Worm (Caenorhabditis elegans) whole organism, L1 larva: Measurements from ENCODE around the gene EEED8.15.

Experiments
- C04F5.9 ChIP-seq: sonication (generic microtip); optimal IDR thresholded peaks from 2 replicates; lab custom pipeline; 2016; ENCODE audit warnings: missing genetic modification characterization, missing compliant biosample characterization
- F16B12.6 ChIP-seq: fragments of 150-350 bp; optimal IDR thresholded peaks from 2 replicates; lab custom pipeline; 2014; ENCODE audit warnings: missing biosample characterization, missing genetic modification characterization
- Y116A8C.19 ChIP-seq: sonication (generic microtip); optimal IDR thresholded peaks from 2 replicates; lab custom pipeline; 2016; ENCODE audit warnings: missing compliant biosample characterization, missing genetic modification characterization, borderline replicate concordance
- ceh-63 ChIP-seq: fragments of 200-800 bp; sonication (Bioruptor generic); optimal IDR thresholded peaks from 2 replicates; lab custom pipeline; 2018; ENCODE audit warnings: mild to moderate bottlenecking, missing genetic modification characterization, missing compliant biosample characterization
- ceh-8 ChIP-seq: fragments of 200-800 bp; sonication (Bioruptor generic); optimal IDR thresholded peaks from 2 replicates; lab custom pipeline; 2018; ENCODE audit warnings: mild to moderate bottlenecking, missing genetic modification characterization, moderate library complexity, missing compliant biosample characterization
- ceh-88 ChIP-seq: fragments of 200-800 bp; sonication (Bioruptor generic); IDR thresholded peaks from 2 replicates; pipeline ENCODE4 v1.3.6; 2022; ENCODE audit warnings: missing genetic modification characterization, missing compliant biosample characterization
- ceh-90 ChIP-seq: sonication (generic microtip); optimal IDR thresholded peaks from 2 replicates; lab custom pipeline; 2016; ENCODE audit warnings: missing genetic modification characterization, missing compliant biosample characterization
- ces-1 ChIP-seq: fragments of 150-350 bp; optimal IDR thresholded peaks from 2 replicates; lab custom pipeline; 2014; ENCODE audit warnings: missing biosample characterization, missing genetic modification reagents, missing genetic modification characterization
- dpl-1 ChIP-seq, 3 experiments: fragments of 150-350 bp in 2 of 3; sonication (generic microtip) in 1 of 3; optimal IDR thresholded peaks; 2 replicates each; lab custom pipeline; 2014 to 2017; ENCODE audit warnings: missing biosample characterization in 3 of 3, missing genetic modification characterization in 3 of 3, missing genetic modification reagents in 3 of 3
- dsc-1 ChIP-seq: sonication (generic microtip); optimal IDR thresholded peaks from 2 replicates; lab custom pipeline; 2016; ENCODE audit warnings: mild to moderate bottlenecking, missing genetic modification characterization, missing compliant biosample characterization
- efl-1 ChIP-seq, 4 experiments: fragments of 150-350 bp; optimal IDR thresholded peaks in 3 of 4; peaks in 1 of 4; 1 replicate in 1 of 4; 2 replicates in 3 of 4; lab custom pipeline; 2014; ENCODE audit warnings: missing biosample characterization in 2 of 4, missing genetic modification characterization in 2 of 4, missing genetic modification reagents in 2 of 4
- efl-3 ChIP-seq: fragments of 200-800 bp; sonication (Bioruptor generic); optimal IDR thresholded peaks from 2 replicates; lab custom pipeline; 2018; ENCODE audit warnings: mild to moderate bottlenecking, missing genetic modification characterization, missing compliant biosample characterization
- elt-2 ChIP-seq: sonication (generic microtip); optimal IDR thresholded peaks from 2 replicates; lab custom pipeline; 2016; ENCODE audit warnings: missing genetic modification characterization, mild to moderate bottlenecking, inconsistent platforms, missing compliant biosample characterization, missing genetic modification reagents
- elt-3 ChIP-seq, 6 experiments: fragments of 150-350 bp in 1 of 6; sonication (generic microtip); optimal IDR thresholded peaks; 2 replicates each; lab custom pipeline; 2017 to 2018; ENCODE audit warnings: missing biosample characterization in 6 of 6, missing genetic modification characterization in 6 of 6, inconsistent platforms in 1 of 6
- ets-5 ChIP-seq: fragments of 200-800 bp; sonication (Bioruptor generic); IDR thresholded peaks from 2 replicates; pipeline ENCODE4 v1.3.6; 2022; ENCODE audit warnings: missing genetic modification characterization, missing compliant biosample characterization
- fkh-8 ChIP-seq: sonication (generic microtip); optimal IDR thresholded peaks from 2 replicates; lab custom pipeline; 2016; ENCODE audit warnings: mild to moderate bottlenecking, missing genetic modification characterization, missing compliant biosample characterization
- grh-1 ChIP-seq: fragments of 200-800 bp; sonication (Bioruptor generic); IDR thresholded peaks from 2 replicates; pipeline ENCODE4 v1.3.6; 2022; ENCODE audit warnings: missing genetic modification reagents, missing genetic modification characterization, missing compliant biosample characterization
- hlh-17 ChIP-seq: fragments of 200-800 bp; sonication (Bioruptor generic); optimal IDR thresholded peaks from 2 replicates; lab custom pipeline; 2018; ENCODE audit warnings: missing genetic modification characterization, mild to moderate bottlenecking, missing compliant biosample characterization, moderate library complexity, borderline replicate concordance
- isw-1 ChIP-seq: fragments of 200-800 bp; sonication (Bioruptor generic); IDR thresholded peaks from 2 replicates; pipeline ENCODE4 v1.3.6; 2022; ENCODE audit warnings: missing genetic modification characterization, missing compliant biosample characterization
- jun-1 ChIP-seq: fragments of 150-350 bp; optimal IDR thresholded peaks from 2 replicates; lab custom pipeline; 2014; ENCODE audit warnings: missing biosample characterization, missing genetic modification reagents, missing genetic modification characterization
- lin-14 ChIP-seq: fragments of 200-800 bp; sonication (Bioruptor generic); optimal IDR thresholded peaks from 2 replicates; lab custom pipeline; 2018; ENCODE audit warnings: mild to moderate bottlenecking, missing genetic modification characterization, moderate library complexity, missing compliant biosample characterization
- lin-15B ChIP-seq: fragments of 150-350 bp; sonication (generic microtip); optimal IDR thresholded peaks from 3 replicates; lab custom pipeline; 2014; ENCODE audit warnings: missing biosample characterization, missing genetic modification characterization
- lin-39 ChIP-seq: fragments of 150-350 bp; optimal IDR thresholded peaks from 2 replicates; lab custom pipeline; 2014; ENCODE audit warnings: missing biosample characterization, missing genetic modification reagents, missing genetic modification characterization
- lsy-2 ChIP-seq, 2 experiments: fragments of 150-350 bp; optimal IDR thresholded peaks; 2 replicates each; lab custom pipeline; 2014; ENCODE audit warnings: missing biosample characterization in 2 of 2, missing genetic modification characterization in 2 of 2
- mab-9 ChIP-seq: fragments of 200-800 bp; sonication (Bioruptor generic); IDR thresholded peaks from 2 replicates; pipeline ENCODE4 v1.3.6; 2022; ENCODE audit warnings: missing genetic modification reagents, missing genetic modification characterization, missing compliant biosample characterization
- mef-2 ChIP-seq: fragments of 150-350 bp; optimal IDR thresholded peaks from 2 replicates; lab custom pipeline; 2014; ENCODE audit warnings: missing biosample characterization, missing genetic modification characterization
- mep-1 ChIP-seq: fragments of 150-350 bp; optimal IDR thresholded peaks from 2 replicates; lab custom pipeline; 2014; ENCODE audit warnings: missing biosample characterization, missing genetic modification characterization
- nhr-12 ChIP-seq: sonication (generic microtip); optimal IDR thresholded peaks from 2 replicates; lab custom pipeline; 2017; ENCODE audit warnings: missing biosample characterization, missing genetic modification characterization
- nhr-20 ChIP-seq: sonication (generic microtip); optimal IDR thresholded peaks from 2 replicates; lab custom pipeline; 2016; ENCODE audit warnings: mild to moderate bottlenecking, missing genetic modification characterization, missing compliant biosample characterization
- nhr-237 ChIP-seq: fragments of 150-350 bp; optimal IDR thresholded peaks from 2 replicates; lab custom pipeline; 2014; ENCODE audit warnings: missing biosample characterization, missing genetic modification characterization
- nhr-28 ChIP-seq: fragments of 150-350 bp; optimal IDR thresholded peaks from 2 replicates; lab custom pipeline; 2014; ENCODE audit warnings: missing biosample characterization, missing genetic modification characterization
- nhr-47 ChIP-seq: sonication (generic microtip); optimal IDR thresholded peaks from 2 replicates; lab custom pipeline; 2016; ENCODE audit warnings: mild to moderate bottlenecking, missing genetic modification characterization, moderate library complexity, missing compliant biosample characterization
- nhr-76 ChIP-seq: sonication (generic microtip); optimal IDR thresholded peaks from 2 replicates; lab custom pipeline; 2017; ENCODE audit warnings: missing biosample characterization, missing genetic modification characterization
- nhr-77 ChIP-seq: fragments of 150-350 bp; optimal IDR thresholded peaks from 2 replicates; lab custom pipeline; 2014; ENCODE audit warnings: missing biosample characterization, missing genetic modification characterization
- nhr-85 ChIP-seq: sonication (generic microtip); peaks from one replicate; lab custom pipeline; 2016; ENCODE audit warnings: missing genetic modification characterization, inconsistent platforms, missing compliant biosample characterization
- nhr-90 ChIP-seq: sonication (generic microtip); optimal IDR thresholded peaks from 2 replicates; lab custom pipeline; 2016; ENCODE audit warnings: mild to moderate bottlenecking, missing genetic modification characterization, missing compliant biosample characterization; ENCODE audit not compliant: poor library complexity
- snpc-4 ChIP-seq: fragments of 150-350 bp; optimal IDR thresholded peaks from 2 replicates; lab custom pipeline; 2014; ENCODE audit warnings: missing biosample characterization, missing genetic modification characterization
- snu-23 ChIP-seq: sonication (generic microtip); optimal IDR thresholded peaks from 2 replicates; lab custom pipeline; 2016; ENCODE audit warnings: missing genetic modification characterization, missing compliant biosample characterization
- sptf-1 ChIP-seq: fragments of 150-350 bp; optimal IDR thresholded peaks from 2 replicates; lab custom pipeline; 2014; ENCODE audit warnings: missing biosample characterization, missing genetic modification characterization
- swsn-7 ChIP-seq: sonication (generic microtip); optimal IDR thresholded peaks from 2 replicates; lab custom pipeline; 2016; ENCODE audit warnings: missing genetic modification characterization, missing compliant biosample characterization
- unc-130 ChIP-seq: fragments of 150-350 bp; optimal IDR thresholded peaks from 2 replicates; lab custom pipeline; 2017; ENCODE audit warnings: missing biosample characterization, missing genetic modification characterization, inconsistent platforms
- unc-30 ChIP-seq: sonication (generic microtip); optimal IDR thresholded peaks from 2 replicates; lab custom pipeline; 2017; ENCODE audit warnings: missing biosample characterization, missing genetic modification characterization
- vab-15 ChIP-seq: sonication (generic microtip); optimal IDR thresholded peaks from 2 replicates; lab custom pipeline; 2017; ENCODE audit warnings: missing genotype, mild to moderate bottlenecking, missing genetic modification characterization, missing compliant biosample characterization
- zag-1 ChIP-seq: fragments of 150-350 bp; optimal IDR thresholded peaks from 2 replicates; lab custom pipeline; 2014; ENCODE audit warnings: missing biosample characterization, missing genetic modification characterization
- ztf-11 ChIP-seq, 2 experiments: sonication (generic microtip); optimal IDR thresholded peaks; 2 replicates each; lab custom pipeline; 2016 to 2017; ENCODE audit warnings: missing genetic modification characterization in 2 of 2, missing biosample characterization in 1 of 2, missing compliant biosample characterization in 1 of 2
- ztf-4 ChIP-seq: fragments of 150-350 bp; optimal IDR thresholded peaks from 2 replicates; lab custom pipeline; 2014; ENCODE audit warnings: missing biosample characterization, missing genetic modification characterization

The EEED8.15 gene

DNA sequence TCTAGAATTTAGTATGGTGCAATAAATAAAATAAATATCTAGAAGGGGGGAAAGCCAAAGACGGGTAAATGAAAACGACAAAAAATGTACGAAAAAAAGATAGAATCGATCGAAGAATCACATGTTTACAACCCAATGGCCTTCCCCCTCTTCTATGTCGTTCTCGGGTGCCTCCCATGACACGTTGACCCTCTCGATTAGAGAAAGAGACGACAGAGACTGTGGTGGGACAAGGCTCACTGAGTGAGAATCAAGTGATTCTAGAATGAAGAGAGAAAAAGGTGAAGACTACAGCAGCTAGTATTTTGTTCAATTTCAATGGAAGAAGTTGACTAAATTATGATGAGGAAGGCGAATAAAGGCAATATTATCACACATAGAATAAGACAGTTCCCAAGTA, 7.0 kb downstream of the EEED8.15 start (continued):
- no peak for TF ChIP-seq isw-1 (GFP tag; lab: Robert Waterston, UW)
- TF ChIP-seq nhr-85 (tag; lab: Kevin White, UChicago): peak; percentile 79
- TF ChIP-seq dsc-1 (tag; lab: Kevin White, UChicago): no peak
- TF ChIP-seq sptf-1 (tag; lab: Kevin White, UChicago): no peak
- TF ChIP-seq nhr-77 (tag; lab: Kevin White, UChicago): no peak
- TF ChIP-seq ceh-90 (tag; lab: Kevin White, UChicago): no peak
- peak; percentile 45 for TF ChIP-seq nhr-47
- no peak for TF ChIP-seq grh-1
- peak; percentile 56 to 73 for TF ChIP-seq lsy-2 (tag; optimal IDR thresholded peaks at IDR 0.05; lab: Kevin White, UChicago)
- peak; percentile 34 for TF ChIP-seq F16B12.6 (tag; lab: Kevin White, UChicago)
- no peak for TF ChIP-seq C04F5.9 (tag; lab: Kevin White, UChicago)
- peak; percentile 59 for TF ChIP-seq elt-2 (tag; lab: Kevin White, UChicago)
- no peak for TF ChIP-seq nhr-28 (tag; lab: Kevin White, UChicago)
- peak; percentile 48 for TF ChIP-seq swsn-7 (tag; lab: Kevin White, UChicago)
- TF ChIP-seq fkh-8 (tag; lab: Kevin White, UChicago): no peak
- TF ChIP-seq ztf-4 (tag; lab: Kevin White, UChicago): peak; percentile 36
- no peak for TF ChIP-seq lin-39
- peak; percentile 60 for TF ChIP-seq nhr-20 (tag; lab: Kevin White, UChicago)
- no peak for TF ChIP-seq ztf-11 (tag; optimal IDR thresholded peaks at IDR 0.05; lab: Kevin White, UChicago)
- no peak for TF ChIP-seq mef-2
- no peak for TF ChIP-seq Y116A8C.19 (tag; lab: Kevin White, UChicago)
- no peak for TF ChIP-seq zag-1
- TF ChIP-seq jun-1 (tag; lab: Kevin White, UChicago): no peak
- peak; percentile 21 to 60 (median 58) for TF ChIP-seq dpl-1 (GFP tag; optimal IDR thresholded peaks at IDR 0.05; lab: Kevin White, UChicago)
- TF ChIP-seq hlh-17 (GFP tag; lab: Kevin White, UChicago): no peak
- no peak for TF ChIP-seq ceh-88 (GFP tag; lab: Robert Waterston, UW)
- TF ChIP-seq mep-1 (tag; lab: Kevin White, UChicago): peak; percentile 70
- no peak for TF ChIP-seq efl-3 (GFP tag; lab: Kevin White, UChicago)
- no peak for TF ChIP-seq unc-130 (tag; lab: Kevin White, UChicago)
- peak; percentile 81 for TF ChIP-seq snu-23 (GFP tag; lab: Kevin White, UChicago)
- peak; percentile 85 for TF ChIP-seq lin-14 (GFP tag; lab: Kevin White, UChicago)
- TF ChIP-seq mab-9 (GFP tag; lab: Robert Waterston, UW): no peak
- no peak for TF ChIP-seq ces-1 (GFP tag; lab: Kevin White, UChicago)
- TF ChIP-seq, all 84 proteins: peak for 27

- TF ChIP-seq nhr-85 (tag; lab: Kevin White, UChicago): peak; percentile 12
- no peak for TF ChIP-seq dsc-1 (tag; lab: Kevin White, UChicago)
Measured at ce11 chrII:5426470-5426869, 7.4 kb downstream of the EEED8.15 start.

DNA sequence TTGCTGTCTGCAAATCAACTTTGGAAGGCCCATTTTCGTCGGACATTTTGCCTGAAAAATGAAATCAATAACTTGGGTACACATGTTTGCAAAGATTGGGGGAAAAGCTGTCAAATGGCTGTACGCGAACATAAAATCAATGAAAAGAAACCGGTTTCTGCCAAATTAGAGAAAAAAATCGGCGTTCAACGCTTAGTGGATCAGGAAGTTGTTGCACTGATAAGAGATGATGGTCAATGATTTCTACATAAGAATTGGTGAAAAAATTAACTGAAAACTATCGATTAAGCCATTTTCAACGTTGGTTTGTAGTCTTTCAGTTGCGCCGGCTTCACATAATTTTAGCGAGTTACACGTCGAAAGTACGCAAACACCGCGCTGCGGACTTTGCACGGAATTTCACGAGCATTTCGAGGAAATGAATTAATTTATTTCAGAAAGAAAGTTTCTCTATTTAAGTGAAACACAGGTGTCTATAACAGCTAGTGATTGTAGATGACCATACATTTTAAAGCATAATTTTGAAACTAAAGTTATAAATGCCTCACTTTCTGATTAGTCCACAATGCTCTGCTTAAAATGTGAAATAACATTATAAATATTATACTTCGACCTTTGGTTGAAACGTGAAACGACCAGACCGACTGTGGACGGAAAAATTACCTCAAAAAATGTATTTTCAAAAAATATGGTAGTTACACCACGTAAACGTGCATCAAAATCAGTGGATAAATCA, 10.7 kb downstream of the EEED8.15 start, which contains the start of the genes F07F6.4 and F07F6.2:
Gene F07F6.4, minus strand, starts transcription at position 51 of the 736 bp plus-strand sequence.
Gene F07F6.2, plus strand, starts transcription at position 686 of the 736 bp plus-strand sequence.
- no peak for TF ChIP-seq lin-15B
- TF ChIP-seq unc-30 (tag; lab: Kevin White, UChicago): no peak
- TF ChIP-seq nhr-237 (tag; lab: Kevin White, UChicago): no peak
- no peak for TF ChIP-seq ceh-8 (GFP tag; lab: Kevin White, UChicago)
- TF ChIP-seq nhr-47: peak; percentile 2
- no peak for TF ChIP-seq nhr-28 (tag; lab: Kevin White, UChicago)
- TF ChIP-seq vab-15 (tag; lab: Kevin White, UChicago): no peak
- no peak for TF ChIP-seq elt-3 (tag; optimal IDR thresholded peaks at IDR 0.05; lab: Kevin White, UChicago)
- no peak for TF ChIP-seq ztf-4 (tag; lab: Kevin White, UChicago)
- TF ChIP-seq hlh-17 (GFP tag; lab: Kevin White, UChicago): no peak
- TF ChIP-seq ceh-88 (GFP tag; lab: Robert Waterston, UW): no peak
- no peak for TF ChIP-seq ceh-63 (GFP tag; lab: Kevin White, UChicago)
- peak; percentile 40 to 55 for TF ChIP-seq efl-1 (optimal IDR thresholded peaks at IDR 0.05; lab: Kevin White, UChicago)
- peak; percentile 56 to 89 for TF ChIP-seq efl-1 (GFP tag; optimal IDR thresholded peaks at IDR 0.05 in 1 of 2; lab: Kevin White, UChicago)
- peak; percentile 53 for TF ChIP-seq unc-130 (tag; lab: Kevin White, UChicago)
- TF ChIP-seq nhr-90 (tag; lab: Kevin White, UChicago): no peak
- TF ChIP-seq fkh-8 (tag; lab: Kevin White, UChicago): no peak
- no peak for TF ChIP-seq ets-5 (GFP tag; lab: Robert Waterston, UW)
- no peak for TF ChIP-seq nhr-76 (tag; lab: Kevin White, UChicago)
- TF ChIP-seq nhr-12 (tag; lab: Kevin White, UChicago): no peak
- no peak for TF ChIP-seq swsn-7 (tag; lab: Kevin White, UChicago)
- TF ChIP-seq mab-9 (GFP tag; lab: Robert Waterston, UW): no peak
- no peak for TF ChIP-seq snpc-4 (tag; lab: Kevin White, UChicago)
- no peak for TF ChIP-seq C04F5.9 (tag; lab: Kevin White, UChicago)
- TF ChIP-seq nhr-77 (tag; lab: Kevin White, UChicago): no peak
